Fruit fly (Drosophila melanogaster): Measurements from ENCODE around the gene CG13919.

The CG13919 gene

dm6 chr3L:1629064-1629777 lies 16.0 kb upstream of the CG13919 start, which contains the start of gene GC (continued):
- TF ChIP-seq CG2116 (GFP tag; optimal IDR thresholded peaks at IDR 0.05) (no peak), Bteb2 (GFP tag; optimal IDR thresholded peaks at IDR 0.05) (no peak), CG8290 (GFP tag; optimal IDR thresholded peaks at IDR 0.05) (no peak), CG8290 (tag; optimal IDR thresholded peaks at IDR 0.05) (no peak), oc (tag; optimal IDR thresholded peaks at IDR 0.05) (no peak), dati (GFP tag; IDR thresholded peaks at IDR 0.05) (no peak), CG6175 (GFP tag; IDR thresholded peaks at IDR 0.05) (no peak), zfh2 (GFP tag; optimal IDR thresholded peaks at IDR 0.05) (no peak), TFAM (GFP tag; optimal IDR thresholded peaks at IDR 0.05) (no peak), jumu (GFP tag; optimal IDR thresholded peaks at IDR 0.05) (no peak), lmd (GFP tag; IDR thresholded peaks at IDR 0.05) (no peak), Jarid2 (GFP tag; optimal IDR thresholded peaks at IDR 0.05) (no peak), twi (tag; optimal IDR thresholded peaks at IDR 0.05) (no peak), Adf1 (GFP tag; IDR thresholded peaks at IDR 0.05) (no peak), CG9932 (GFP tag; IDR thresholded peaks at IDR 0.05) (peak; percentile 53), ash1 (GFP tag; optimal IDR thresholded peaks at IDR 0.05) (no peak), cwo (GFP tag; optimal IDR thresholded peaks at IDR 0.05) (no peak), CG7928 (GFP tag; optimal IDR thresholded peaks at IDR 0.05) (no peak), zen2 (GFP tag; IDR thresholded peaks at IDR 0.05; ENCODE audit: partially characterized antibody) (0 out of 3 replicates have a peak, but pooled peaks have one; percentile 25), CG8281 (tag; optimal IDR thresholded peaks at IDR 0.05) (no peak), CG5953 (GFP tag; IDR thresholded peaks at IDR 0.05) (0 out of 2 replicates have a peak, but pooled peaks have one; percentile 5), nom (GFP tag; optimal IDR thresholded peaks at IDR 0.05) (no peak), Nf-YC (tag; optimal IDR thresholded peaks at IDR 0.05) (no peak), ab (GFP tag; optimal IDR thresholded peaks at IDR 0.05) (no peak), luna (GFP tag; optimal IDR thresholded peaks at IDR 0.05) (no peak), pb (GFP tag; optimal IDR thresholded peaks at IDR 0.05) (no peak), CG5245 (GFP tag; optimal IDR thresholded peaks at IDR 0.05) (no peak), CG11085 (GFP tag; IDR thresholded peaks at IDR 0.05) (no peak), Aef1 (GFP tag; IDR thresholded peaks at IDR 0.05) (no peak), her (GFP tag; optimal IDR thresholded peaks at IDR 0.05) (no peak), gce (GFP tag; IDR thresholded peaks at IDR 0.05) (no peak), CG2120 (GFP tag; optimal IDR thresholded peaks at IDR 0.05) (peak; percentile 69), sima (GFP tag; optimal IDR thresholded peaks at IDR 0.05) (no peak), seq (GFP tag; IDR thresholded peaks at IDR 0.05) (no peak), zfh1 (GFP tag; IDR thresholded peaks at IDR 0.05) (no peak), NK7.1 (GFP tag; optimal IDR thresholded peaks at IDR 0.05) (no peak), pum (GFP tag; optimal IDR thresholded peaks at IDR 0.05) (no peak), vfl (GFP tag; optimal IDR thresholded peaks at IDR 0.05) (no peak), jigr1 (GFP tag; IDR thresholded peaks at IDR 0.05) (no peak), crol (GFP tag; IDR thresholded peaks at IDR 0.05) (no peak), CG32532 (GFP tag; IDR thresholded peaks at IDR 0.05) (no peak), CG7987 (GFP tag; optimal IDR thresholded peaks at IDR 0.05) (no peak), sna (GFP tag; IDR thresholded peaks at IDR 0.05; ENCODE audit: partially characterized antibody) (no peak), dan (GFP tag; IDR thresholded peaks at IDR 0.05) (no peak), CG6791 (GFP tag; IDR thresholded peaks at IDR 0.05; ENCODE audit: partially characterized antibody) (no peak), NC2α (GFP tag; optimal IDR thresholded peaks at IDR 0.05) (no peak), az2 (GFP tag; optimal IDR thresholded peaks at IDR 0.05) (no peak), CG4730 (GFP tag; IDR thresholded peaks at IDR 0.05) (no peak), CG32772 (GFP tag; IDR thresholded peaks at IDR 0.05) (peak; percentile 47; the same call in 1 of the 2 replicates), Vsx1 (GFP tag; optimal IDR thresholded peaks at IDR 0.05) (no peak), CG10209 (GFP tag; optimal IDR thresholded peaks at IDR 0.05) (peak; percentile 26), Elba2 (GFP tag; optimal IDR thresholded peaks at IDR 0.05) (no peak)
